Fruit fly (Drosophila melanogaster): ENCODE measurements around the gene CG11977.

The CG11977 gene

dm6 chr3R:9029411-9029810 is 31.9 kb downstream of the CG11977 start (continued):
- TF ChIP-seq CG7786 (GFP tag; optimal IDR thresholded peaks at IDR 0.05), result no peak
- peak; percentile 22 for TF ChIP-seq sens (GFP tag)
- no peak for TF ChIP-seq Usf (GFP tag; optimal IDR thresholded peaks at IDR 0.05)
- TF ChIP-seq Spps (tag; optimal IDR thresholded peaks at IDR 0.05), result no peak
- no peak for TF ChIP-seq CG12104 (GFP tag; optimal IDR thresholded peaks at IDR 0.05)
- no peak for TF ChIP-seq Blimp-1 (GFP tag; optimal IDR thresholded peaks at IDR 0.05)
- no peak for TF ChIP-seq Dfd (GFP tag; optimal IDR thresholded peaks at IDR 0.05)
- no peak for TF ChIP-seq Atf-2 (GFP tag; optimal IDR thresholded peaks at IDR 0.05)
- TF ChIP-seq Hr39 (optimal IDR thresholded peaks at IDR 0.05), result no peak

DNA sequence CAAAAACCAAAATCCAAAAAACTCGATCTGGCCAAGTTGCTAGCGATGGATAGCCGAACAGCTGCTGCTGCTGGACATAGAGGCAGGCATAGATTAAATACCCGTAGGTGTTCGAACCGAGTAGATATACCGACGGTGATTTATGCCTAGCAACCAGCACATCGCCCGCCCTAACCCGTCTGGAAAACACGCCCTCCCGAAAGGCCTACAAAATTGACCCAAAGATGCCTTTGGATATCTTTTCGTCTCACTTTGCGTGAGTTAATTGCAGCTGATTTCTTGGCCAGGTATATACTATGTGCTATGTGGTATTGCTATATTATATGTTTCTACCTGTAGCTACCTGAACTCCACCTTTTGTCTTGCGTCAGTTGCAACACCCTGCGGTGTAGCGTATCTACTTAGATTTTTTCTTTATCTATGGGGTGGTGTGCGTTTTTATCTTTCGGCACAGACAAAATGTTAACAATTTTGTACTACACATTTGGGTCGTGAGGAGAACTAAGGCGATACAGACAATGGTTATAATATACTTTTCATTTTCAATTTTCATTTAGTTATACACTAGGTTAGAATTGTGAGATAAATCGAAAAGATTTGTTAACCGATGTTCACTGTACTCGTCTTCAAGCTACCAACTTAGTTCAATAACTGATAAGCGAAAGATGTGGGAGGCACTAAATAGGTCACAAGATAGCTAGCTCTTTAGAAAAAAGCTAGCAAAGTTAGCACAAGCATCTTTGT is 32.7 kb downstream of the CG11977 start:
- TF ChIP-seq sens (GFP tag) (peak; percentile 63), CG11085 (GFP tag; IDR thresholded peaks at IDR 0.05) (no peak), chm (GFP tag; IDR thresholded peaks at IDR 0.05) (0 out of 2 replicates have a peak, but pooled peaks have one; percentile 29), CG12659 (GFP tag; optimal IDR thresholded peaks at IDR 0.05) (no peak), pros (GFP tag; optimal IDR thresholded peaks at IDR 0.05) (peak; percentile 39), Med (GFP tag) (peak; percentile 64), sqz (GFP tag; optimal IDR thresholded peaks at IDR 0.05) (no peak), mam (GFP tag; optimal IDR thresholded peaks at IDR 0.05) (no peak), CG8924 (tag; optimal IDR thresholded peaks at IDR 0.05) (peak; percentile 11), tll (GFP tag; optimal IDR thresholded peaks at IDR 0.05) (peak in 1 of 2 experiments; percentile 95), sd (tag; optimal IDR thresholded peaks at IDR 0.05) (no peak), CG10565 (GFP tag; optimal IDR thresholded peaks at IDR 0.05) (no peak), Kr (GFP tag; optimal IDR thresholded peaks at IDR 0.05) (peak; percentile 37), CG3281 (GFP tag; optimal IDR thresholded peaks at IDR 0.05) (no peak), CG12769 (tag; optimal IDR thresholded peaks at IDR 0.05) (peak; percentile 56), Dll (GFP tag; IDR thresholded peaks at IDR 0.05; ENCODE audit: partially characterized antibody) (0 out of 4 replicates have a peak, but pooled peaks have one; percentile 12), kni (GFP tag; optimal IDR thresholded peaks at IDR 0.05) (peak; percentile 32), zen (tag; optimal IDR thresholded peaks at IDR 0.05) (peak; percentile 74), gcm (GFP tag; optimal IDR thresholded peaks at IDR 0.05) (peak; percentile 3), grn (GFP tag; optimal IDR thresholded peaks at IDR 0.05) (peak; percentile 11), CG2202 (tag; optimal IDR thresholded peaks at IDR 0.05) (no peak), ato (GFP tag; IDR thresholded peaks at IDR 0.05; ENCODE audit: partially characterized antibody) (no peak), CG4854 (GFP tag; optimal IDR thresholded peaks at IDR 0.05) (no peak), cad (GFP tag; optimal IDR thresholded peaks at IDR 0.05) (peak; percentile 59), CG10543 (GFP tag; optimal IDR thresholded peaks at IDR 0.05) (peak; percentile 3), CG15479 (GFP tag; optimal IDR thresholded peaks at IDR 0.05) (peak; percentile 98), CG2199 (GFP tag; IDR thresholded peaks at IDR 0.05) (peak; percentile 64; the same call in 1 of the 3 replicates), CG13894 (tag; optimal IDR thresholded peaks at IDR 0.05) (peak; percentile 27), grau (tag; optimal IDR thresholded peaks at IDR 0.05) (peak; percentile 50)

- TF ChIP-seq CG18619 (GFP tag; optimal IDR thresholded peaks at IDR 0.05), result no peak
- TF ChIP-seq Stat92E (GFP tag; optimal IDR thresholded peaks at IDR 0.05), result no peak
- TF ChIP-seq CG17912 (GFP tag; optimal IDR thresholded peaks at IDR 0.05), result no peak
- TF ChIP-seq exex (tag; optimal IDR thresholded peaks at IDR 0.05), result peak; percentile 19
Measured at dm6 chr3R:9030750-9031128, 33.2 kb downstream of the CG11977 start.
